Fruit fly (Drosophila melanogaster) whole organism, embryonic: ENCODE measurements around the gene CG17027.

Experiments
- Adf1 ChIP-seq: fragments of 200-800 bp; sonication (Bioruptor generic); IDR thresholded peaks from 2 replicates; pipeline ENCODE4 v1.3.6; 2022; ENCODE audit warnings: missing biosample characterization, missing genetic modification characterization
- Atf3 ChIP-seq: fragments of 200-800 bp; sonication (Bioruptor generic); optimal IDR thresholded peaks from 3 replicates; lab custom pipeline; 2016; ENCODE audit warnings: missing biosample characterization, missing genetic modification characterization
- BEAF-32 ChIP-seq: fragments of 200-800 bp; sonication (Bioruptor generic); optimal IDR thresholded peaks from 3 replicates; lab custom pipeline; 2017; ENCODE audit warnings: missing biosample characterization, missing genetic modification characterization, mild to moderate bottlenecking, moderate library complexity, missing genetic modification reagents
- CG10959 ChIP-seq: fragments of 200-800 bp; sonication (Bioruptor generic); IDR thresholded peaks from 2 replicates; pipeline ENCODE4 v1.3.6; 2022; ENCODE audit warnings: missing biosample characterization, missing genetic modification characterization
- CG11093 ChIP-seq: fragments of 200-800 bp; sonication (Bioruptor generic); IDR thresholded peaks from 3 replicates; pipeline ENCODE4 v1.3.6; 2022; ENCODE audit warnings: missing biosample characterization, missing genetic modification characterization
- CG15011 ChIP-seq: fragments of 200-800 bp; sonication (Bioruptor generic); optimal IDR thresholded peaks from 3 replicates; lab custom pipeline; 2018; ENCODE audit warnings: missing biosample characterization, mild to moderate bottlenecking, missing genetic modification characterization
- CG18619 ChIP-seq: fragments of 200-800 bp; sonication (Bioruptor generic); optimal IDR thresholded peaks from 3 replicates; lab custom pipeline; 2017; ENCODE audit warnings: missing biosample characterization, mild to moderate bottlenecking, missing genetic modification characterization
- CG2875 ChIP-seq: fragments of 200-800 bp; sonication (Bioruptor generic); optimal IDR thresholded peaks from 2 replicates; lab custom pipeline; 2017; ENCODE audit warnings: missing biosample characterization, mild to moderate bottlenecking, missing genetic modification characterization, missing genetic modification reagents
- CG30431 ChIP-seq: fragments of 200-800 bp; sonication (Bioruptor generic); optimal IDR thresholded peaks from 2 replicates; lab custom pipeline; 2017; ENCODE audit warnings: missing biosample characterization, missing genetic modification characterization
- CG6272 ChIP-seq: fragments of 200-800 bp; sonication (Bioruptor generic); IDR thresholded peaks from 2 replicates; pipeline ENCODE4 v1.3.6; 2022; ENCODE audit warnings: missing biosample characterization, missing genetic modification characterization
- CG6683 ChIP-seq: fragments of 200-800 bp; sonication (Bioruptor generic); optimal IDR thresholded peaks from 2 replicates; lab custom pipeline; 2017; ENCODE audit warnings: missing biosample characterization, mild to moderate bottlenecking, missing genetic modification characterization, missing genetic modification reagents
- CG7987 ChIP-seq: fragments of 200-800 bp; sonication (Bioruptor generic); optimal IDR thresholded peaks from 2 replicates; lab custom pipeline; 2018; ENCODE audit warnings: missing biosample characterization, mild to moderate bottlenecking, missing genetic modification characterization, moderate library complexity
- CG9609 ChIP-seq: fragments of 200-800 bp; sonication (Bioruptor generic); optimal IDR thresholded peaks from 3 replicates; lab custom pipeline; 2016; ENCODE audit warnings: missing biosample characterization, missing genetic modification characterization
- CG9727 ChIP-seq: fragments of 200-800 bp; sonication (Bioruptor generic); optimal IDR thresholded peaks from 3 replicates; lab custom pipeline; 2017; ENCODE audit warnings: missing biosample characterization, mild to moderate bottlenecking, missing genetic modification characterization
- CHES-1-like ChIP-seq: fragments of 200-800 bp; sonication (Bioruptor generic); optimal IDR thresholded peaks from 2 replicates; lab custom pipeline; 2016; ENCODE audit warnings: missing biosample characterization, missing genetic modification characterization
- Camta ChIP-seq: fragments of 200-800 bp; sonication (Bioruptor generic); optimal IDR thresholded peaks from 2 replicates; lab custom pipeline; 2016; ENCODE audit warnings: missing biosample characterization, missing genetic modification characterization
- D19B ChIP-seq: fragments of 200-800 bp; sonication (Bioruptor generic); optimal IDR thresholded peaks from 2 replicates; lab custom pipeline; 2017; ENCODE audit warnings: missing biosample characterization, mild to moderate bottlenecking, missing genetic modification characterization
- Dbx ChIP-seq: fragments of 200-800 bp; sonication (Bioruptor generic); IDR thresholded peaks from 3 replicates; pipeline ENCODE4 v1.3.6; 2022; ENCODE audit warnings: missing biosample characterization, missing genetic modification characterization
- Dek ChIP-seq: fragments of 200-800 bp; sonication (Bioruptor generic); optimal IDR thresholded peaks from 3 replicates; lab custom pipeline; 2019; ENCODE audit warnings: missing biosample characterization, mild to moderate bottlenecking, missing genetic modification characterization, moderate library complexity
- Dfd ChIP-seq, 2 experiments: fragments of >200 bp; optimal IDR thresholded peaks; 2 replicates each; lab custom pipeline; 2017; ENCODE audit warnings: missing biosample characterization in 2 of 2, missing genetic modification characterization in 2 of 2
- Doc3 ChIP-seq: fragments of 200-800 bp; sonication (Bioruptor generic); IDR thresholded peaks from 3 replicates; pipeline ENCODE4 v1.3.6; 2022; ENCODE audit warnings: missing biosample characterization, missing genetic modification characterization; ENCODE audit not compliant: partially characterized antibody
- Elba2 ChIP-seq: fragments of 200-800 bp; sonication (Bioruptor generic); optimal IDR thresholded peaks from 3 replicates; lab custom pipeline; 2016; ENCODE audit warnings: missing biosample characterization, missing genetic modification characterization
- Hand ChIP-seq: fragments of 200-800 bp; sonication (Bioruptor generic); optimal IDR thresholded peaks from 2 replicates; lab custom pipeline; 2017; ENCODE audit warnings: mild to moderate bottlenecking, missing biosample characterization, missing genetic modification reagents, missing genetic modification characterization
- Hmx ChIP-seq: fragments of 200-800 bp; sonication (Bioruptor generic); optimal IDR thresholded peaks from 2 replicates; lab custom pipeline; 2016; ENCODE audit warnings: missing biosample characterization, missing genetic modification characterization
- Jarid2 ChIP-seq: fragments of 200-800 bp; sonication (Bioruptor generic); optimal IDR thresholded peaks from 3 replicates; lab custom pipeline; 2017; ENCODE audit warnings: mild to moderate bottlenecking, missing biosample characterization, missing genetic modification reagents, missing genetic modification characterization
- Max ChIP-seq: fragments of 200-800 bp; sonication (Bioruptor generic); optimal IDR thresholded peaks from 2 replicates; lab custom pipeline; 2016; ENCODE audit warnings: missing biosample characterization, mild to moderate bottlenecking, missing genetic modification characterization
- Mes4 ChIP-seq: fragments of 200-800 bp; sonication (Bioruptor generic); optimal IDR thresholded peaks from 2 replicates; lab custom pipeline; 2016; ENCODE audit warnings: missing biosample characterization, missing genetic modification characterization
- Sry-β ChIP-seq: fragments of 200-800 bp; sonication (Bioruptor generic); optimal IDR thresholded peaks from 2 replicates; lab custom pipeline; 2018; ENCODE audit warnings: missing biosample characterization, mild to moderate bottlenecking, missing genetic modification characterization, moderate library complexity
- Ssrp ChIP-seq: fragments of 200-800 bp; sonication (Bioruptor generic); optimal IDR thresholded peaks from 2 replicates; lab custom pipeline; 2018; ENCODE audit warnings: missing biosample characterization, mild to moderate bottlenecking, missing genetic modification characterization, moderate library complexity
- Usf ChIP-seq: fragments of 200-800 bp; sonication (Bioruptor generic); optimal IDR thresholded peaks from 2 replicates; lab custom pipeline; 2017; ENCODE audit warnings: missing genotype, missing biosample characterization, missing genetic modification characterization
- bab2 ChIP-seq: fragments of 200-800 bp; sonication (Bioruptor generic); optimal IDR thresholded peaks from 2 replicates; lab custom pipeline; 2016; ENCODE audit warnings: missing biosample characterization, missing genetic modification characterization
- bcd ChIP-seq: fragments of 200-800 bp; sonication (Bioruptor generic); optimal IDR thresholded peaks from 2 replicates; lab custom pipeline; 2017; ENCODE audit warnings: missing biosample characterization, mild to moderate bottlenecking, missing genetic modification characterization
- cato ChIP-seq: fragments of 200-800 bp; sonication (Bioruptor generic); optimal IDR thresholded peaks from 2 replicates; lab custom pipeline; 2016; ENCODE audit warnings: missing biosample characterization, missing genetic modification characterization, borderline replicate concordance
- chn ChIP-seq: fragments of 200-800 bp; sonication (Bioruptor generic); optimal IDR thresholded peaks from 2 replicates; lab custom pipeline; 2016; ENCODE audit warnings: missing biosample characterization, missing genetic modification characterization
- crol ChIP-seq: fragments of 200-800 bp; sonication (Bioruptor generic); IDR thresholded peaks from 2 replicates; pipeline ENCODE4 v1.3.6; 2022; ENCODE audit warnings: missing biosample characterization, missing genetic modification characterization
- ewg ChIP-seq: fragments of 200-800 bp; sonication (Bioruptor generic); optimal IDR thresholded peaks from 3 replicates; lab custom pipeline; 2017; ENCODE audit warnings: mild to moderate bottlenecking, missing biosample characterization, missing genetic modification reagents, missing genetic modification characterization
- gro ChIP-seq: fragments of 200-800 bp; sonication (Bioruptor generic); optimal IDR thresholded peaks from 2 replicates; lab custom pipeline; 2016; ENCODE audit warnings: missing biosample characterization, missing genetic modification characterization
- insv ChIP-seq, 2 experiments: fragments of 200-800 bp; sonication (Bioruptor generic); optimal IDR thresholded peaks; 3 replicates each; lab custom pipeline; 2016 to 2018; ENCODE audit warnings: missing biosample characterization in 2 of 2, missing genetic modification characterization in 2 of 2
- jing ChIP-seq: fragments of 200-800 bp; sonication (Bioruptor generic); optimal IDR thresholded peaks from 2 replicates; lab custom pipeline; 2018; ENCODE audit warnings: missing biosample characterization, mild to moderate bottlenecking, missing genetic modification characterization
- lab ChIP-seq: fragments of 200-800 bp; sonication (Bioruptor generic); optimal IDR thresholded peaks from 3 replicates; lab custom pipeline; 2017; ENCODE audit warnings: missing biosample characterization, missing genetic modification characterization, mild to moderate bottlenecking, moderate library complexity, missing genetic modification reagents
- pb ChIP-seq: fragments of 200-800 bp; sonication (Bioruptor generic); optimal IDR thresholded peaks from 3 replicates; lab custom pipeline; 2016; ENCODE audit warnings: missing biosample characterization, missing genetic modification characterization
- row ChIP-seq: fragments of 200-800 bp; sonication (Bioruptor generic); IDR thresholded peaks from 3 replicates; pipeline ENCODE4 v1.3.6; 2022; ENCODE audit warnings: missing biosample characterization, missing genetic modification characterization
- run ChIP-seq: fragments of 200-800 bp; sonication (Bioruptor generic); optimal IDR thresholded peaks from 3 replicates; lab custom pipeline; 2018; ENCODE audit warnings: missing biosample characterization, mild to moderate bottlenecking, missing genetic modification characterization
- slbo ChIP-seq: fragments of 200-800 bp; sonication (Bioruptor generic); IDR thresholded peaks from 2 replicates; pipeline ENCODE4 v1.3.6; 2022; ENCODE audit warnings: missing biosample characterization, missing genetic modification characterization
- stc ChIP-seq: fragments of 200-800 bp; sonication (Bioruptor generic); IDR thresholded peaks from 2 replicates; pipeline ENCODE4 v1.3.6; 2022; ENCODE audit warnings: missing biosample characterization, missing genetic modification characterization
- tio ChIP-seq: fragments of 200-800 bp; sonication (Bioruptor generic); optimal IDR thresholded peaks from 2 replicates; lab custom pipeline; 2017; ENCODE audit warnings: missing biosample characterization, missing genetic modification characterization, inconsistent platforms
- tna ChIP-seq: fragments of 200-800 bp; sonication (Bioruptor generic); IDR thresholded peaks from 2 replicates; pipeline ENCODE4 v1.3.6; 2022; ENCODE audit warnings: missing biosample characterization, missing genetic modification characterization; ENCODE audit not compliant: partially characterized antibody
- tx ChIP-seq: fragments of 200-800 bp; sonication (Bioruptor generic); optimal IDR thresholded peaks from 2 replicates; lab custom pipeline; 2016; ENCODE audit warnings: missing biosample characterization, missing genetic modification characterization
- yki ChIP-seq: fragments of >200 bp; optimal IDR thresholded peaks from 3 replicates; lab custom pipeline; 2018
- zf30C ChIP-seq: fragments of 200-800 bp; sonication (Bioruptor generic); optimal IDR thresholded peaks from 3 replicates; lab custom pipeline; 2018; ENCODE audit warnings: missing biosample characterization, mild to moderate bottlenecking, missing genetic modification characterization
- zfh1 ChIP-seq: fragments of 200-800 bp; sonication (Bioruptor generic); IDR thresholded peaks from 3 replicates; pipeline ENCODE4 v1.3.6; 2022; ENCODE audit warnings: missing biosample characterization, missing genetic modification characterization

Gene CG17027

dm6 chr3L:16023020-16023648 lies 43.2 kb downstream of the CG17027 start, which contains the start of gene Notum (continued):
- TF ChIP-seq CG7987 (GFP tag; lab: Kevin White, UChicago) (no peak), Adf1 (GFP tag; lab: Robert Waterston, UW) (peak; percentile 93), tx (GFP tag; lab: Kevin White, UChicago) (no peak), CHES-1-like (GFP tag; lab: Kevin White, UChicago) (no peak), Camta (GFP tag; lab: Kevin White, UChicago) (no peak), run (tag; lab: Kevin White, UChicago) (no peak), Hand (GFP tag; lab: Kevin White, UChicago) (no peak), lab (no peak), insv (GFP tag; optimal IDR thresholded peaks at IDR 0.05; lab: Kevin White, UChicago) (no peak), CG6272 (0 out of 2 replicates have a peak, but pooled peaks have one; percentile 13), Doc3 (GFP tag; lab: Robert Waterston, UW) (no peak), Sry-β (GFP tag; lab: Kevin White, UChicago) (no peak), CG9609 (GFP tag; lab: Kevin White, UChicago) (no peak), D19B (GFP tag; lab: Kevin White, UChicago) (no peak), jing (GFP tag; lab: Kevin White, UChicago) (no peak), pb (GFP tag; lab: Kevin White, UChicago) (no peak), zf30C (no peak), Dfd (GFP tag; optimal IDR thresholded peaks at IDR 0.05; lab: Kevin White, UChicago) (no peak), CG9727 (peak; percentile 2), CG11093 (GFP tag; lab: Robert Waterston, UW) (no peak), Max (GFP tag; lab: Kevin White, UChicago) (no peak), CG18619 (GFP tag; lab: Kevin White, UChicago) (no peak), cato (GFP tag; lab: Kevin White, UChicago) (no peak), Atf3 (GFP tag; lab: Kevin White, UChicago) (no peak), bab2 (GFP tag; lab: Kevin White, UChicago) (no peak), tna (GFP tag; lab: Robert Waterston, UW) (no peak), gro (GFP tag; lab: Kevin White, UChicago) (no peak), slbo (no peak), Mes4 (GFP tag; lab: Kevin White, UChicago) (peak; percentile 11), CG2875 (GFP tag; lab: Kevin White, UChicago) (no peak), ewg (GFP tag; lab: Kevin White, UChicago) (no peak), CG10959 (GFP tag; lab: Robert Waterston, UW) (no peak), Dbx (GFP tag; lab: Robert Waterston, UW) (no peak), Usf (no peak), row (GFP tag; lab: Robert Waterston, UW) (no peak), BEAF-32 (no peak), Elba2 (GFP tag; lab: Kevin White, UChicago) (no peak), Dek (no peak), stc (GFP tag; lab: Robert Waterston, UW) (no peak), crol (0 out of 2 replicates have a peak, but pooled peaks have one; percentile 20), tio (GFP tag; lab: Kevin White, UChicago) (no peak), CG30431 (GFP tag; lab: Kevin White, UChicago) (no peak), chn (GFP tag; lab: Kevin White, UChicago) (no peak), Ssrp (tag; lab: Kevin White, UChicago) (no peak), Hmx (GFP tag; lab: Kevin White, UChicago) (no peak), CG15011 (GFP tag; lab: Kevin White, UChicago) (no peak), zfh1 (GFP tag; lab: Robert Waterston, UW) (0 out of 3 replicates have a peak, but pooled peaks have one; percentile 41), Jarid2 (GFP tag; lab: Kevin White, UChicago) (peak; percentile 87), CG6683 (no peak), yki (no peak), bcd (GFP tag; lab: Kevin White, UChicago) (no peak)
